Worm (Caenorhabditis elegans): ENCODE data around the gene nas-12.

Gene nas-12

ce11 chrIV:10190586-10190985 lies 33.2 kb upstream of the nas-12 start:
- no peak for TF ChIP-seq hmbx-1 (tag; optimal IDR thresholded peaks at IDR 0.05)
- TF ChIP-seq tbx-37 (GFP tag; conservative IDR thresholded peaks at IDR 0.05): no peak
- no peak for TF ChIP-seq B0310.2 (tag; optimal IDR thresholded peaks at IDR 0.05)
- no peak for TF ChIP-seq tbx-11 (GFP tag; IDR thresholded peaks at IDR 0.05)
- no peak for TF ChIP-seq tra-4 (tag; optimal IDR thresholded peaks at IDR 0.05)
- TF ChIP-seq pes-1 (GFP tag; IDR thresholded peaks at IDR 0.05): no peak
- no peak for TF ChIP-seq ceh-36 (tag; optimal IDR thresholded peaks at IDR 0.05)
- TF ChIP-seq F13C5.2 (tag; optimal IDR thresholded peaks at IDR 0.05): no peak
- TF ChIP-seq sea-1 (GFP tag; conservative IDR thresholded peaks at IDR 0.05): no peak
- no peak for TF ChIP-seq ceh-13 (GFP tag; optimal IDR thresholded peaks at IDR 0.05)
- no peak for TF ChIP-seq ets-7 (tag; optimal IDR thresholded peaks at IDR 0.05)
- no peak for TF ChIP-seq hmg-4 (GFP tag; optimal IDR thresholded peaks at IDR 0.05)
- TF ChIP-seq scrt-1 (GFP tag; IDR thresholded peaks at IDR 0.05): no peak
- no peak for TF ChIP-seq hnd-1 (tag; optimal IDR thresholded peaks at IDR 0.05)

- no peak for TF ChIP-seq B0310.2 (tag; optimal IDR thresholded peaks at IDR 0.05)
Measured at ce11 chrIV:10191498-10191897, 32.3 kb upstream of the nas-12 start.

- TF ChIP-seq ceh-36 (tag; optimal IDR thresholded peaks at IDR 0.05): no peak
- no peak for TF ChIP-seq hmbx-1 (tag; optimal IDR thresholded peaks at IDR 0.05)
- TF ChIP-seq tra-4 (tag; optimal IDR thresholded peaks at IDR 0.05): no peak
- TF ChIP-seq scrt-1 (GFP tag; IDR thresholded peaks at IDR 0.05): no peak
- TF ChIP-seq aly-1 (tag; optimal IDR thresholded peaks at IDR 0.05): no peak
- TF ChIP-seq ceh-13 (GFP tag; optimal IDR thresholded peaks at IDR 0.05): no peak
- TF ChIP-seq flt-1 (GFP tag; IDR thresholded peaks at IDR 0.05): no peak
- no peak for TF ChIP-seq sea-1 (GFP tag; conservative IDR thresholded peaks at IDR 0.05)
- TF ChIP-seq hnd-1 (tag; optimal IDR thresholded peaks at IDR 0.05): no peak
- no peak for TF ChIP-seq ets-7 (tag; optimal IDR thresholded peaks at IDR 0.05)
Measured at ce11 chrIV:10194345-10194744, 29.5 kb upstream of the nas-12 start, which contains the start of gene ptrg-1. TSS of gene ptrg-1 (minus strand) at chrIV:10194445.

- TF ChIP-seq pes-1 (GFP tag; IDR thresholded peaks at IDR 0.05) (no peak), hmbx-1 (tag; optimal IDR thresholded peaks at IDR 0.05) (no peak), ama-1 (optimal IDR thresholded peaks at IDR 0.05) (no peak), tbx-37 (GFP tag; conservative IDR thresholded peaks at IDR 0.05) (no peak), aly-1 (tag; optimal IDR thresholded peaks at IDR 0.05) (no peak), scrt-1 (GFP tag; IDR thresholded peaks at IDR 0.05) (no peak), tbx-11 (GFP tag; IDR thresholded peaks at IDR 0.05) (no peak), sea-1 (GFP tag; conservative IDR thresholded peaks at IDR 0.05) (no peak), tra-4 (tag; optimal IDR thresholded peaks at IDR 0.05) (no peak), ets-7 (tag; optimal IDR thresholded peaks at IDR 0.05) (no peak), ceh-13 (GFP tag; optimal IDR thresholded peaks at IDR 0.05) (no peak)
Measured at ce11 chrIV:10197317-10197867, 26.4 kb upstream of the nas-12 start, which contains the start of gene gon-4. TSS of gene gon-4 (plus strand) at chrIV:10197817.

ce11 chrIV:10206182-10206581 lies 17.6 kb upstream of the nas-12 start, which contains the start of gene K04D7.6:
TSS of gene K04D7.6 (minus strand) at chrIV:10206282.
- TF ChIP-seq ceh-36 (tag; optimal IDR thresholded peaks at IDR 0.05) (no peak), F13C5.2 (tag; optimal IDR thresholded peaks at IDR 0.05) (no peak), pes-1 (GFP tag; IDR thresholded peaks at IDR 0.05) (no peak)

ce11 chrIV:10214811-10215210 lies 9.0 kb upstream of the nas-12 start, which contains the start of gene abt-1:
TSS of gene abt-1 (minus strand) at chrIV:10214911.
- TF ChIP-seq hmbx-1 (tag; optimal IDR thresholded peaks at IDR 0.05) (no peak), flt-1 (GFP tag; IDR thresholded peaks at IDR 0.05) (no peak)

ce11 chrIV:10215393-10215792 lies 8.4 kb upstream of the nas-12 start:
- no peak for TF ChIP-seq tbx-11 (GFP tag; IDR thresholded peaks at IDR 0.05)
- no peak for TF ChIP-seq scrt-1 (GFP tag; IDR thresholded peaks at IDR 0.05)
- no peak for TF ChIP-seq tbx-37 (GFP tag; conservative IDR thresholded peaks at IDR 0.05)
- TF ChIP-seq pes-1 (GFP tag; IDR thresholded peaks at IDR 0.05): no peak
- no peak for TF ChIP-seq ceh-36 (tag; optimal IDR thresholded peaks at IDR 0.05)
- TF ChIP-seq F13C5.2 (tag; optimal IDR thresholded peaks at IDR 0.05): no peak
- no peak for TF ChIP-seq ceh-13 (GFP tag; optimal IDR thresholded peaks at IDR 0.05)

ce11 chrIV:10216078-10216477 lies 7.7 kb upstream of the nas-12 start, which contains the start of gene col-124:
TSS of gene col-124 (plus strand) at chrIV:10216451.
- TF ChIP-seq tra-4 (tag; optimal IDR thresholded peaks at IDR 0.05) (no peak), tbx-11 (GFP tag; IDR thresholded peaks at IDR 0.05) (no peak), scrt-1 (GFP tag; IDR thresholded peaks at IDR 0.05) (no peak), ama-1 (optimal IDR thresholded peaks at IDR 0.05) (no peak), pes-1 (GFP tag; IDR thresholded peaks at IDR 0.05) (no peak), flt-1 (GFP tag; IDR thresholded peaks at IDR 0.05) (no peak), tbx-37 (GFP tag; conservative IDR thresholded peaks at IDR 0.05) (no peak), hnd-1 (tag; optimal IDR thresholded peaks at IDR 0.05) (no peak), ets-7 (tag; optimal IDR thresholded peaks at IDR 0.05) (no peak), hmbx-1 (tag; optimal IDR thresholded peaks at IDR 0.05) (no peak), ceh-13 (GFP tag; optimal IDR thresholded peaks at IDR 0.05) (no peak), sea-1 (GFP tag; conservative IDR thresholded peaks at IDR 0.05) (no peak), aly-1 (tag; optimal IDR thresholded peaks at IDR 0.05) (no peak), ceh-36 (tag; optimal IDR thresholded peaks at IDR 0.05) (no peak), B0310.2 (tag; optimal IDR thresholded peaks at IDR 0.05) (no peak), hmg-4 (GFP tag; optimal IDR thresholded peaks at IDR 0.05) (no peak), F13C5.2 (tag; optimal IDR thresholded peaks at IDR 0.05) (no peak)

Data from whole organism, early embryonic.